Fruit fly (Drosophila melanogaster) Kc167 (cell line): ENCODE results near the gene CG14785.

Source experiments
- Myc ChIP-seq: fragments of >200 bp; optimal IDR thresholded peaks from 2 replicates; lab custom pipeline; 2017; ENCODE audit warnings: missing external identifiers
- Sin3A ChIP-seq: fragments of >200 bp; optimal IDR thresholded peaks from 2 replicates; lab custom pipeline; 2018; ENCODE audit warnings: missing external identifiers
- h ChIP-seq: fragments of >200 bp; optimal IDR thresholded peaks from 3 replicates; lab custom pipeline; 2018; ENCODE audit warnings: missing external identifiers
- insv ChIP-seq: fragments of >200 bp; optimal IDR thresholded peaks from 3 replicates; lab custom pipeline; 2018; ENCODE audit warnings: missing external identifiers
- psq ChIP-seq: fragments of >200 bp; optimal IDR thresholded peaks from 2 replicates; lab custom pipeline; 2017; ENCODE audit warnings: missing external identifiers
- ttk ChIP-seq: sonication (Bioruptor generic); optimal IDR thresholded peaks from 2 replicates; lab custom pipeline; 2017; ENCODE audit warnings: missing external identifiers

Gene CG14785

DNA sequence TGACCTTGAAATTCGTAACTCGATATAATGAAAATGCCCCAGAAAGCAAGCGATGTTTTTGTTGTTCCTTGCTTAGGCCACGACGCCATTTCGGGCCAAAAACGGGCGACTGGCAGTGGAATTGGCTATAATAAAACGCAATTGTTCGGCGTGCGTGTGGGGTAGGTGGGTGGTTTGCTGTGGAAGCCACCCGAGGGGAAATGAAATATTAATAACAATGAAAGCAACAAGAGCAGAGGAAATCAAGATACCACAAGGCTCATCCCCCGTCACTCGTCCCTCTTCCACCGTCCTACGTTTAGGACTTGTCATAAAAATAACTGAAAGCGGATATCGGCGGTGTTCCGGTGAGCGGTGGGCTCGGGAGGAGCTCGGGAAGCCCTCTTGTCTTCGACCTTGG lies 51.1 kb downstream of the CG14785 start:
- TF ChIP-seq psq (lab: Kevin White, UChicago) (no peak), Sin3A (no peak), insv (lab: Kevin White, UChicago) (no peak), Myc (no peak), h (lab: Kevin White, UChicago) (no peak), ttk (lab: Kevin White, UChicago) (no peak)
